Worm (Caenorhabditis elegans) whole organism, L4 larva: ENCODE data around the gene F35H10.3.

ENCODE experiments used
- F10B5.3 ChIP-seq: sonication (generic microtip); optimal IDR thresholded peaks from 2 replicates; lab custom pipeline; 2016; ENCODE audit warnings: mild to moderate bottlenecking, missing genetic modification characterization, missing compliant biosample characterization
- R02D3.7 ChIP-seq: fragments of 150-350 bp; sonication (generic microtip); optimal IDR thresholded peaks from 3 replicates; lab custom pipeline; 2014; ENCODE audit warnings: missing biosample characterization, missing genetic modification characterization
- T20F7.1 ChIP-seq: fragments of 200-800 bp; sonication (Bioruptor generic); optimal IDR thresholded peaks from 2 replicates; lab custom pipeline; 2018; ENCODE audit warnings: mild to moderate bottlenecking, missing genetic modification characterization, missing compliant biosample characterization
- Y48G9A.11 ChIP-seq: fragments of 200-800 bp; sonication (Bioruptor generic); IDR thresholded peaks from 2 replicates; pipeline ENCODE4 v1.3.6; 2022; ENCODE audit warnings: missing genetic modification reagents, missing genetic modification characterization, missing compliant biosample characterization
- Y5F2A.4 ChIP-seq: fragments of 200-800 bp; sonication (Bioruptor generic); optimal IDR thresholded peaks from 2 replicates; lab custom pipeline; 2018; ENCODE audit warnings: mild to moderate bottlenecking, missing genetic modification characterization, missing compliant biosample characterization
- ZK337.2 ChIP-seq: fragments of 200-800 bp; sonication (Bioruptor generic); IDR thresholded peaks from 2 replicates; pipeline ENCODE4 v1.3.6; 2022; ENCODE audit warnings: missing genetic modification reagents, missing genetic modification characterization, missing compliant biosample characterization
- aha-1 ChIP-seq: fragments of 150-350 bp; peaks from one replicate; lab custom pipeline; 2014; ENCODE audit warnings: missing biosample characterization, missing genetic modification characterization
- ama-1 ChIP-seq: fragments of 150-350 bp; optimal IDR thresholded peaks from 2 replicates; lab custom pipeline; 2014; ENCODE audit warnings: inconsistent platforms, mixed read lengths
- arid-1 ChIP-seq: fragments of 200-800 bp; sonication (Bioruptor generic); conservative IDR thresholded peaks from 2 replicates; pipeline ENCODE4 v1.3.6; 2022; ENCODE audit warnings: missing genetic modification reagents, missing genetic modification characterization, missing compliant biosample characterization
- attf-4 ChIP-seq: sonication (generic microtip); optimal IDR thresholded peaks from 3 replicates; lab custom pipeline; 2017; ENCODE audit warnings: missing biosample characterization, missing genetic modification characterization
- ces-1 ChIP-seq: fragments of 150-350 bp; sonication (generic microtip); optimal IDR thresholded peaks from 4 replicates; lab custom pipeline; 2014; ENCODE audit warnings: missing biosample characterization, missing genetic modification reagents, missing genetic modification characterization
- fkh-10 ChIP-seq: fragments of 150-350 bp; optimal IDR thresholded peaks from 2 replicates; lab custom pipeline; 2014; ENCODE audit warnings: missing biosample characterization, missing genetic modification reagents, missing genetic modification characterization
- gei-8 ChIP-seq: fragments of 200-800 bp; sonication (Bioruptor generic); optimal IDR thresholded peaks from 2 replicates; lab custom pipeline; 2018; ENCODE audit warnings: mild to moderate bottlenecking, missing genetic modification characterization, missing compliant biosample characterization
- hlh-11 ChIP-seq: fragments of 200-800 bp; sonication (Bioruptor generic); optimal IDR thresholded peaks from 2 replicates; lab custom pipeline; 2018; ENCODE audit warnings: mild to moderate bottlenecking, missing genetic modification characterization, missing compliant biosample characterization
- lim-7 ChIP-seq: fragments of 200-800 bp; sonication (Bioruptor generic); IDR thresholded peaks from 2 replicates; pipeline ENCODE4 v1.3.6; 2022; ENCODE audit warnings: missing genetic modification characterization, missing compliant biosample characterization
- lin-13 ChIP-seq: fragments of 150-350 bp; optimal IDR thresholded peaks from 2 replicates; lab custom pipeline; 2014; ENCODE audit warnings: missing biosample characterization, missing genetic modification reagents, missing genetic modification characterization
- madf-9 ChIP-seq: fragments of 200-800 bp; sonication (Bioruptor generic); conservative IDR thresholded peaks from 2 replicates; pipeline ENCODE4 v1.3.6; 2022; ENCODE audit warnings: missing genetic modification reagents, missing genetic modification characterization, missing compliant biosample characterization
- mdl-1 ChIP-seq, 2 experiments: fragments of 150-350 bp in 1 of 2; sonication (generic microtip) in 1 of 2; optimal IDR thresholded peaks; 2 replicates each; lab custom pipeline; 2014 to 2017; ENCODE audit warnings: missing biosample characterization in 2 of 2, missing genetic modification characterization in 2 of 2
- mdt-29 ChIP-seq: fragments of 200-800 bp; sonication (Bioruptor generic); IDR thresholded peaks from 2 replicates; pipeline ENCODE4 v1.3.6; 2022; ENCODE audit warnings: missing genetic modification reagents, missing genetic modification characterization, missing compliant biosample characterization
- mep-1 ChIP-seq: fragments of 150-350 bp; sonication (generic microtip); optimal IDR thresholded peaks from 3 replicates; lab custom pipeline; 2014; ENCODE audit warnings: missing biosample characterization, missing genetic modification characterization
- mes-2 ChIP-seq: sonication (generic microtip); optimal IDR thresholded peaks from 2 replicates; lab custom pipeline; 2016; ENCODE audit warnings: missing genotype, mild to moderate bottlenecking, missing genetic modification characterization, missing compliant biosample characterization; ENCODE audit not compliant: poor library complexity, severe bottlenecking
- nhr-237 ChIP-seq: sonication (generic microtip); optimal IDR thresholded peaks from 2 replicates; lab custom pipeline; 2017; ENCODE audit warnings: missing biosample characterization, missing genetic modification characterization
- nhr-28 ChIP-seq: fragments of 150-350 bp; optimal IDR thresholded peaks from 2 replicates; lab custom pipeline; 2014; ENCODE audit warnings: missing biosample characterization, missing genetic modification characterization
- nhr-48 ChIP-seq: sonication (generic microtip); optimal IDR thresholded peaks from 2 replicates; lab custom pipeline; 2016; ENCODE audit warnings: mild to moderate bottlenecking, missing genetic modification characterization, missing compliant biosample characterization
- rbr-2 ChIP-seq: sonication (generic microtip); optimal IDR thresholded peaks from 2 replicates; lab custom pipeline; 2016; ENCODE audit warnings: missing genotype, missing genetic modification characterization, missing compliant biosample characterization
- set-16 ChIP-seq: fragments of 200-800 bp; sonication (Bioruptor generic); IDR thresholded peaks from 2 replicates; pipeline ENCODE4 v1.3.6; 2022; ENCODE audit warnings: missing genetic modification reagents, missing genetic modification characterization, missing compliant biosample characterization
- snpc-4 ChIP-seq: fragments of 150-350 bp; optimal IDR thresholded peaks from 2 replicates; lab custom pipeline; 2014; ENCODE audit warnings: missing biosample characterization, missing genetic modification characterization
- unc-39 ChIP-seq: sonication (generic microtip); optimal IDR thresholded peaks from 2 replicates; lab custom pipeline; 2017; ENCODE audit warnings: missing biosample characterization, missing genetic modification characterization
- unc-62 ChIP-seq, 3 experiments: fragments of 150-350 bp in 1 of 3; sonication (generic microtip); optimal IDR thresholded peaks in 2 of 3; peaks in 1 of 3; 1 replicate in 1 of 3; 2 replicates in 2 of 3; lab custom pipeline; 2014 to 2017; ENCODE audit warnings: missing biosample characterization in 3 of 3, missing genetic modification characterization in 3 of 3, missing genetic modification reagents in 3 of 3, missing genotype in 1 of 3
- zag-1 ChIP-seq: fragments of 150-350 bp; optimal IDR thresholded peaks from 2 replicates; lab custom pipeline; 2014; ENCODE audit warnings: missing biosample characterization, missing genetic modification characterization
- zfp-3 ChIP-seq: fragments of 200-800 bp; sonication (Bioruptor generic); conservative IDR thresholded peaks from 2 replicates; pipeline ENCODE4 v1.3.6; 2022; ENCODE audit warnings: missing genetic modification reagents, missing genetic modification characterization, missing compliant biosample characterization
- ztf-11 ChIP-seq: fragments of 150-350 bp; optimal IDR thresholded peaks from 2 replicates; lab custom pipeline; 2014; ENCODE audit warnings: missing biosample characterization, missing genetic modification characterization
- ztf-7 ChIP-seq: fragments of 150-350 bp; optimal IDR thresholded peaks from 2 replicates; lab custom pipeline; 2014; ENCODE audit warnings: missing biosample characterization, missing genetic modification characterization

F35H10.3 gene

DNA sequence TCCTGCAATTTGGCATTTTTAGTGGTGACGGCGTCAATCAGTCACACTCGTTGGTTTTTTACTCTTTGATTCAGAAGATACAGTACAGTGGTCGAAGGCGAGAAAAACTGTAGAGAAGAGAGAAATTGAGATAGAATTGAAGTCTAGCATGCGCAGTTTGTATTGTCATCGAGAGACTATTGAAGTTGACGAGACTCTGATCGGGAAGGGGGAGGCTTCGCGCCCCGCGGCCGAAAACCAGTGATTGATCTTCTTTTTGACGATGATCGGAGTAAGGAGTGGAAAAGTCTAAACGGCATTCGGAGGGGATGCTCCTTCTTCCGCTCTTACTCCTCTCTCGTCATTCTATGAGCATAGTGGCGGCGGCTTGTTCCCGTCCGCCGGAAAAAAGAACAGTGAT, 23.8 kb upstream of the F35H10.3 start (continued):
- no peak for TF ChIP-seq lim-7 (GFP tag; lab: Robert Waterston, UW)
- peak; percentile 93 for TF ChIP-seq nhr-28
- TF ChIP-seq mdl-1 (tag; optimal IDR thresholded peaks at IDR 0.05; lab: Kevin White, UChicago), result peak in 1 of 2 experiments; percentile 62
- peak; percentile 41 for TF ChIP-seq hlh-11 (tag; lab: Kevin White, UChicago)
- TF ChIP-seq rbr-2, result no peak
- no peak for TF ChIP-seq ztf-7 (tag; lab: Kevin White, UChicago)
- TF ChIP-seq zag-1 (tag; lab: Kevin White, UChicago), result no peak
- no peak for TF ChIP-seq gei-8 (GFP tag; lab: Kevin White, UChicago)
- no peak for TF ChIP-seq unc-39 (tag; lab: Kevin White, UChicago)
- peak; percentile 57 for TF ChIP-seq mep-1 (tag; lab: Kevin White, UChicago)
- TF ChIP-seq snpc-4 (tag; lab: Kevin White, UChicago), result no peak
- no peak for TF ChIP-seq set-16 (GFP tag; lab: Robert Waterston, UW)
- no peak for TF ChIP-seq ztf-11 (tag; lab: Kevin White, UChicago)
- no peak for TF ChIP-seq F10B5.3 (tag; lab: Kevin White, UChicago)
- no peak for TF ChIP-seq mes-2 (tag; lab: Kevin White, UChicago)
- no peak for TF ChIP-seq ces-1 (GFP tag; lab: Kevin White, UChicago)
- no peak for TF ChIP-seq arid-1 (GFP tag; lab: Robert Waterston, UW)
- no peak for TF ChIP-seq T20F7.1
- no peak for TF ChIP-seq nhr-48 (tag; lab: Kevin White, UChicago)

DNA sequence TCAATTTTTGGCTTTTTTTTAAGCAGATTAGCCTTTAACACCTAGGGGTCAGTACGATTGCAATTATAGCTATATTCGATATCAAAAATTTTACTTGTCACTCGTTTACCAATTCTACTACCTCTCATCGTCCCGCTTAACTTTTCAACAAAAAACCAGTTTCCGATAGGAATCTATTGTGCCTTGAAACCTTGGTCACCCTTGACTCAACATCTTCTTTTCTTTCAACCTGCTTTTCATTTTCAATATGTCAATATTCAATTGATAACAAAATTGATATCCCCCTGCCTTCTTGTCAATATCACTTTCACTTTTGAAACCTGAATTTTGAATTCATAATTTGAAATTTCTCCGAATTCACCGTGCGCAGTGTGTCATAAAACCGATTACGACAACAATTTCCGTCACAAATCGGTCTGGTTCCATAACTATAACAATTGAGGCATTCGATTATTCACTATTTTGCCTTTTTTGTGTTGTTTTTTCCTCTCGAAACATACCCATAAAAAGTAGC, 23.1 kb upstream of the F35H10.3 start:
- TF ChIP-seq lin-13 (GFP tag; lab: Kevin White, UChicago), result no peak
- peak in 1 of 2 experiments; percentile 20 for TF ChIP-seq unc-62 (GFP tag; optimal IDR thresholded peaks at IDR 0.05 in 1 of 2; lab: Kevin White, UChicago)
- no peak for TF ChIP-seq unc-62 (tag; optimal IDR thresholded peaks at IDR 0.05; lab: Kevin White, UChicago)

- no peak for TF ChIP-seq Y48G9A.11 (GFP tag; lab: Robert Waterston, UW)
- no peak for TF ChIP-seq ZK337.2 (GFP tag; lab: Robert Waterston, UW)
- TF ChIP-seq unc-39 (tag; lab: Kevin White, UChicago), result no peak
- TF ChIP-seq R02D3.7 (tag; lab: Kevin White, UChicago), result no peak
- TF ChIP-seq mdt-29 (GFP tag; lab: Robert Waterston, UW), result no peak
- no peak for TF ChIP-seq fkh-10
- TF ChIP-seq madf-9, result no peak
- TF ChIP-seq, all 104 proteins: peak for 0
These were observed 22.1 kb upstream of the F35H10.3 start, which contains the start of gene vha-5 for ce11 chrIV:8303668-8304067. TSS of gene vha-5 (plus strand) at chrIV:8303968.

ce11 chrIV:8307408-8307807, 18.4 kb upstream of the F35H10.3 start:
- no peak for TF ChIP-seq nhr-28
- TF ChIP-seq zfp-3 (GFP tag; lab: Robert Waterston, UW), result 0 out of 2 replicates have a peak, but pooled peaks have one; percentile 32
- TF ChIP-seq, all 104 proteins: peak for 1

DNA sequence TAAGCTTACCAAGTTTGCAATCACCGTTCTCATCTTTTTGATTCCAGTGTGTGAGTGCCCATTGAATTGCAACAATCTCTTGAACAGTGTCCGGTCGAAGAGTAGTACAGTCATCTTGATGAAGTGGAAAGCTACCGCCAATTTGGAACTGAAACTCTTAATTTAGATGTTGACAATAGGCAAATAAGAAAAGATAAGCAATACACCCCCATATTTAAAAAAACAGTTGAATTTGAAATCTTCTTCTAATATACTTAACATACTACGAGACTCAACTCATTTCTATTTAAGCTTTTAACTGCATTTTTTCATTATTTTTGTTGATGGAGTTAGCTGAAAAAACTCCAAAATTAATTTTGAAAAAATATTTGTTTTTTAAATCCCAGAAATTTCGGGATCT, 13.7 kb upstream of the F35H10.3 start:
- peak; percentile 79 for TF ChIP-seq aha-1 (tag; lab: Kevin White, UChicago)
- no peak for TF ChIP-seq nhr-237 (tag; lab: Kevin White, UChicago)
- no peak for TF ChIP-seq attf-4 (tag; lab: Kevin White, UChicago)
- no peak for TF ChIP-seq ama-1 (lab: Kevin White, UChicago)
- no peak for TF ChIP-seq Y5F2A.4 (GFP tag; lab: Kevin White, UChicago)
